Worm (Caenorhabditis elegans) whole organism, L1 larva: ENCODE results near the gene dao-4.

ENCODE experiments used
- aha-1 ChIP-seq: fragments of 150-350 bp; optimal IDR thresholded peaks from 2 replicates; lab custom pipeline; 2014; ENCODE audit warnings: missing biosample characterization, missing genetic modification characterization
- ama-1 ChIP-seq: fragments of 150-350 bp; optimal IDR thresholded peaks from 2 replicates; lab custom pipeline; 2014
- blmp-1 ChIP-seq: fragments of 150-350 bp; optimal IDR thresholded peaks from 2 replicates; lab custom pipeline; 2014; ENCODE audit warnings: missing biosample characterization, missing genetic modification characterization
- ceh-63 ChIP-seq: fragments of 200-800 bp; sonication (Bioruptor generic); optimal IDR thresholded peaks from 2 replicates; lab custom pipeline; 2018; ENCODE audit warnings: mild to moderate bottlenecking, missing genetic modification characterization, missing compliant biosample characterization
- ceh-8 ChIP-seq: fragments of 200-800 bp; sonication (Bioruptor generic); optimal IDR thresholded peaks from 2 replicates; lab custom pipeline; 2018; ENCODE audit warnings: mild to moderate bottlenecking, missing genetic modification characterization, moderate library complexity, missing compliant biosample characterization
- ceh-82 ChIP-seq, 3 experiments: fragments of 150-350 bp in 1 of 3; sonication (generic microtip) in 2 of 3; optimal IDR thresholded peaks; 2 replicates each; lab custom pipeline; 2014 to 2017; ENCODE audit warnings: missing biosample characterization in 3 of 3, missing genetic modification characterization in 3 of 3
- dpl-1 ChIP-seq, 3 experiments: fragments of 150-350 bp in 2 of 3; sonication (generic microtip) in 1 of 3; optimal IDR thresholded peaks; 2 replicates each; lab custom pipeline; 2014 to 2017; ENCODE audit warnings: missing biosample characterization in 3 of 3, missing genetic modification characterization in 3 of 3, missing genetic modification reagents in 3 of 3
- efl-1 ChIP-seq, 4 experiments: fragments of 150-350 bp; optimal IDR thresholded peaks in 3 of 4; peaks in 1 of 4; 1 replicate in 1 of 4; 2 replicates in 3 of 4; lab custom pipeline; 2014; ENCODE audit warnings: missing biosample characterization in 2 of 4, missing genetic modification characterization in 2 of 4, missing genetic modification reagents in 2 of 4
- efl-3 ChIP-seq: fragments of 200-800 bp; sonication (Bioruptor generic); optimal IDR thresholded peaks from 2 replicates; lab custom pipeline; 2018; ENCODE audit warnings: mild to moderate bottlenecking, missing genetic modification characterization, missing compliant biosample characterization
- elt-2 ChIP-seq: sonication (generic microtip); optimal IDR thresholded peaks from 2 replicates; lab custom pipeline; 2016; ENCODE audit warnings: missing genetic modification characterization, mild to moderate bottlenecking, inconsistent platforms, missing compliant biosample characterization, missing genetic modification reagents
- ets-5 ChIP-seq: fragments of 200-800 bp; sonication (Bioruptor generic); IDR thresholded peaks from 2 replicates; pipeline ENCODE4 v1.3.6; 2022; ENCODE audit warnings: missing genetic modification characterization, missing compliant biosample characterization
- fos-1 ChIP-seq: fragments of 150-350 bp; optimal IDR thresholded peaks from 2 replicates; lab custom pipeline; 2014; ENCODE audit warnings: missing biosample characterization, missing genetic modification characterization
- hlh-17 ChIP-seq: fragments of 200-800 bp; sonication (Bioruptor generic); optimal IDR thresholded peaks from 2 replicates; lab custom pipeline; 2018; ENCODE audit warnings: missing genetic modification characterization, mild to moderate bottlenecking, missing compliant biosample characterization, moderate library complexity, borderline replicate concordance
- hlh-4 ChIP-seq: sonication (generic microtip); optimal IDR thresholded peaks from 2 replicates; lab custom pipeline; 2016; ENCODE audit warnings: mild to moderate bottlenecking, missing genetic modification characterization, missing compliant biosample characterization
- hpl-2 ChIP-seq: fragments of 150-350 bp; optimal IDR thresholded peaks from 2 replicates; lab custom pipeline; 2014; ENCODE audit warnings: missing biosample characterization, missing genetic modification reagents, missing genetic modification characterization
- irx-1 ChIP-seq: sonication (generic microtip); optimal IDR thresholded peaks from 2 replicates; lab custom pipeline; 2016; ENCODE audit warnings: missing genetic modification characterization, missing compliant biosample characterization
- lin-35 ChIP-seq, 2 experiments: fragments of 150-350 bp; optimal IDR thresholded peaks; 2 replicates each; lab custom pipeline; 2014; ENCODE audit warnings: missing biosample characterization in 2 of 2, missing genetic modification characterization in 2 of 2, missing genetic modification reagents in 2 of 2
- lsy-2 ChIP-seq, 2 experiments: fragments of 150-350 bp; optimal IDR thresholded peaks; 2 replicates each; lab custom pipeline; 2014; ENCODE audit warnings: missing biosample characterization in 2 of 2, missing genetic modification characterization in 2 of 2
- mab-9 ChIP-seq: fragments of 200-800 bp; sonication (Bioruptor generic); IDR thresholded peaks from 2 replicates; pipeline ENCODE4 v1.3.6; 2022; ENCODE audit warnings: missing genetic modification reagents, missing genetic modification characterization, missing compliant biosample characterization
- mef-2 ChIP-seq: fragments of 150-350 bp; optimal IDR thresholded peaks from 2 replicates; lab custom pipeline; 2014; ENCODE audit warnings: missing biosample characterization, missing genetic modification characterization
- mep-1 ChIP-seq: fragments of 150-350 bp; optimal IDR thresholded peaks from 2 replicates; lab custom pipeline; 2014; ENCODE audit warnings: missing biosample characterization, missing genetic modification characterization
- nhr-11 ChIP-seq: fragments of 150-350 bp; optimal IDR thresholded peaks from 2 replicates; lab custom pipeline; 2014; ENCODE audit warnings: missing biosample characterization, missing genetic modification characterization
- nhr-237 ChIP-seq: fragments of 150-350 bp; optimal IDR thresholded peaks from 2 replicates; lab custom pipeline; 2014; ENCODE audit warnings: missing biosample characterization, missing genetic modification characterization
- nhr-71 ChIP-seq: sonication (generic microtip); optimal IDR thresholded peaks from 2 replicates; lab custom pipeline; 2016; ENCODE audit warnings: mild to moderate bottlenecking, missing genetic modification characterization, moderate library complexity, missing compliant biosample characterization
- nhr-76 ChIP-seq: sonication (generic microtip); optimal IDR thresholded peaks from 2 replicates; lab custom pipeline; 2017; ENCODE audit warnings: missing biosample characterization, missing genetic modification characterization
- nhr-77 ChIP-seq: fragments of 150-350 bp; optimal IDR thresholded peaks from 2 replicates; lab custom pipeline; 2014; ENCODE audit warnings: missing biosample characterization, missing genetic modification characterization
- nhr-85 ChIP-seq: sonication (generic microtip); peaks from one replicate; lab custom pipeline; 2016; ENCODE audit warnings: missing genetic modification characterization, inconsistent platforms, missing compliant biosample characterization
- pax-3 ChIP-seq: fragments of 200-800 bp; sonication (Bioruptor generic); optimal IDR thresholded peaks from 2 replicates; lab custom pipeline; 2018; ENCODE audit warnings: mild to moderate bottlenecking, missing genetic modification characterization, moderate library complexity, missing compliant biosample characterization
- snpc-4 ChIP-seq: fragments of 150-350 bp; optimal IDR thresholded peaks from 2 replicates; lab custom pipeline; 2014; ENCODE audit warnings: missing biosample characterization, missing genetic modification characterization
- snu-23 ChIP-seq: sonication (generic microtip); optimal IDR thresholded peaks from 2 replicates; lab custom pipeline; 2016; ENCODE audit warnings: missing genetic modification characterization, missing compliant biosample characterization
- sptf-1 ChIP-seq: fragments of 150-350 bp; optimal IDR thresholded peaks from 2 replicates; lab custom pipeline; 2014; ENCODE audit warnings: missing biosample characterization, missing genetic modification characterization
- sup-37 ChIP-seq: fragments of 200-800 bp; sonication (Bioruptor generic); optimal IDR thresholded peaks from 2 replicates; lab custom pipeline; 2018; ENCODE audit warnings: mild to moderate bottlenecking, missing genetic modification characterization, missing compliant biosample characterization
- swsn-7 ChIP-seq: sonication (generic microtip); optimal IDR thresholded peaks from 2 replicates; lab custom pipeline; 2016; ENCODE audit warnings: missing genetic modification characterization, missing compliant biosample characterization
- tbx-2 ChIP-seq: sonication (generic microtip); optimal IDR thresholded peaks from 2 replicates; lab custom pipeline; 2016; ENCODE audit warnings: missing genetic modification characterization, missing compliant biosample characterization
- tlp-1 ChIP-seq: fragments of 150-350 bp; optimal IDR thresholded peaks from 2 replicates; lab custom pipeline; 2014; ENCODE audit warnings: missing biosample characterization, missing genetic modification characterization
- unc-130 ChIP-seq: fragments of 150-350 bp; optimal IDR thresholded peaks from 2 replicates; lab custom pipeline; 2017; ENCODE audit warnings: missing biosample characterization, missing genetic modification characterization, inconsistent platforms
- unc-86 ChIP-seq: sonication (generic microtip); optimal IDR thresholded peaks from 2 replicates; lab custom pipeline; 2016; ENCODE audit warnings: missing genetic modification characterization, missing compliant biosample characterization
- xbp-1 ChIP-seq: sonication (generic microtip); optimal IDR thresholded peaks from 2 replicates; lab custom pipeline; 2016; ENCODE audit warnings: missing genetic modification characterization, missing compliant biosample characterization
- zag-1 ChIP-seq: fragments of 150-350 bp; optimal IDR thresholded peaks from 2 replicates; lab custom pipeline; 2014; ENCODE audit warnings: missing biosample characterization, missing genetic modification characterization
- zip-4 ChIP-seq: fragments of 200-800 bp; sonication (Bioruptor generic); optimal IDR thresholded peaks from 2 replicates; lab custom pipeline; 2018; ENCODE audit warnings: mild to moderate bottlenecking, missing genetic modification characterization, moderate library complexity, missing compliant biosample characterization
- ztf-4 ChIP-seq: fragments of 150-350 bp; optimal IDR thresholded peaks from 2 replicates; lab custom pipeline; 2014; ENCODE audit warnings: missing biosample characterization, missing genetic modification characterization

dao-4 gene

DNA sequence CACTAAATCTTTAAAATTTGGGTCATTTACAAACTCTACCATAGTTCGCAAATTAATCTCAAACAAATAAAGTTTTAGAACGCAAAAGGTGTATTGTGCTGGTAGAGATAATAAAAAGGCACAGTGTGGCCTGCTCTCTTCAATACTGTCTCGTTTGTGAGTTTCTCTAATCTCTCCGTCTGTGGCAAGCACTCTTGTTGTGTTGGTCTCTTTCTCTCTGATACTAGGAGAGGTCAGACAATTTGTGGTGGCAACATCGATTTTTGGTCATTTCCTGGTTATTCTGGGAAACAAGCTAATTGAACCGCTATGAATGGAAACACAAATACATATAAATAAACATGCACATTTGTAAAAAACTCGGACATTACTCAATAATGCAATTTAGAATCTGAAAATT is 855 bp upstream of the dao-4 start, which contains the start of gene ZC373.5 (continued):
- no peak for TF ChIP-seq hlh-4 (tag; lab: Kevin White, UChicago)
- TF ChIP-seq efl-1 (optimal IDR thresholded peaks at IDR 0.05; lab: Kevin White, UChicago) = no peak
- peak in 1 of 2 experiments; percentile 55 for TF ChIP-seq efl-1 (GFP tag; optimal IDR thresholded peaks at IDR 0.05 in 1 of 2; lab: Kevin White, UChicago)
- TF ChIP-seq efl-3 = no peak
- TF ChIP-seq nhr-11 (tag; lab: Kevin White, UChicago) = no peak
- TF ChIP-seq swsn-7 (tag; lab: Kevin White, UChicago) = no peak
- no peak for TF ChIP-seq nhr-237 (tag; lab: Kevin White, UChicago)
- no peak for TF ChIP-seq hpl-2 (GFP tag; lab: Kevin White, UChicago)
- no peak for TF ChIP-seq mef-2 (tag; lab: Kevin White, UChicago)
- TF ChIP-seq zag-1 (tag; lab: Kevin White, UChicago) = no peak
- TF ChIP-seq nhr-71 (tag; lab: Kevin White, UChicago) = peak; percentile 24
- TF ChIP-seq ceh-82 (tag; optimal IDR thresholded peaks at IDR 0.05; lab: Kevin White, UChicago) = no peak
- no peak for TF ChIP-seq dpl-1 (GFP tag; optimal IDR thresholded peaks at IDR 0.05; lab: Kevin White, UChicago)
- no peak for TF ChIP-seq hlh-17 (GFP tag; lab: Kevin White, UChicago)
- no peak for TF ChIP-seq unc-86 (tag; lab: Kevin White, UChicago)
- peak in 1 of 2 experiments; percentile 22 for TF ChIP-seq lin-35 (GFP tag; optimal IDR thresholded peaks at IDR 0.05; lab: Kevin White, UChicago)
- TF ChIP-seq ama-1 (lab: Kevin White, UChicago) = no peak
- no peak for TF ChIP-seq sptf-1 (tag; lab: Kevin White, UChicago)
- no peak for TF ChIP-seq nhr-76
- peak; percentile 16 for TF ChIP-seq elt-2 (tag; lab: Kevin White, UChicago)
- no peak for TF ChIP-seq xbp-1 (tag; lab: Kevin White, UChicago)
- peak; percentile 56 for TF ChIP-seq nhr-85
- TF ChIP-seq fos-1 = no peak
- TF ChIP-seq mab-9 (GFP tag; lab: Robert Waterston, UW) = no peak
- no peak for TF ChIP-seq nhr-77
- no peak for TF ChIP-seq pax-3 (tag; lab: Kevin White, UChicago)
- TF ChIP-seq tlp-1 (tag; lab: Kevin White, UChicago) = no peak
- no peak for TF ChIP-seq aha-1 (tag; lab: Kevin White, UChicago)
- TF ChIP-seq snpc-4 (tag; lab: Kevin White, UChicago) = no peak
- no peak for TF ChIP-seq irx-1
- TF ChIP-seq mep-1 (tag; lab: Kevin White, UChicago) = peak; percentile 27

DNA sequence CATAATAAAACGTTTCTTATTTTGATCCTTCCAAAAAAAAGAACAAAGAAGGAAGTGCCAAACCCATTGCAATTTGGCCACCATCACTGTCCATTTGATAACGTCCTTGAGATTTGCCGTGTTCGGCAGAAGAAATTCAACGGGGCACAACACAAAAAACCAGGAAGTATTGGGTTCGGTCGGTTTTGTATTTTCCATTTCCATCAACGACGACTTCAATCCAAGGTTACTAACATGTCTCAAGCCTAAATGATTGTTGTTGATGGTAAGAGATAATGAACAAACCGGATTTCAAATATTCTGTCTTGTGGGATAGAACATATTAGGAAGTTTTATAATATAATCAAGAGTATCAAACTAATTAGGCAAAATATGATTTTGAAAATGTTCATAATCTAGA is 1.2 kb downstream of the dao-4 start:
- TF ChIP-seq blmp-1 (tag; lab: Kevin White, UChicago) = peak; percentile 50
- no peak for TF ChIP-seq ztf-4
- peak; percentile 58 for TF ChIP-seq nhr-85
- peak; percentile 8 for TF ChIP-seq tbx-2

DNA sequence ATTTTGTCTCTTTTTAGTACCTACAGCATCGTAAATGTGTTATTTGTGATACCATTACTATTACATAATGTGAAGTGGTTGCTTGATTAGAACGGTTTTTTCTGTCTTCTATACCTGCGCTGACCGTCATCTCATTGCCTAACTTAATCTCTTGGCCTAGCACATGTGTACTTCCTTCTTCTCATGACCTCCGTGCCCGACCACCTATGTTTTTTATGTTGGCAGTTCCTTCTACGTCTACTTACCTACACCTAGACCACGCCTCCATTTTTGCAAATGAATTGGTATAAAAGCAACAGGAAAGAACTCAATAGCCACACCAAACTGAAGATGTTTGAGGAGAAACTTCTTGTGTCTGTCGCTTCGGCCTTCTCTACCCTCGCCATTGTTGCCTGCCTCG is 2.2 kb downstream of the dao-4 start, which contains the start of gene col-176:
Gene col-176, plus strand, starts transcription at position 301 of the 400 bp plus-strand sequence.
- TF ChIP-seq tbx-2 = peak; percentile 19
- no peak for TF ChIP-seq snu-23 (GFP tag; lab: Kevin White, UChicago)
- no peak for TF ChIP-seq efl-1 (optimal IDR thresholded peaks at IDR 0.05; lab: Kevin White, UChicago)
- peak in 1 of 2 experiments; percentile 39 for TF ChIP-seq efl-1 (GFP tag; optimal IDR thresholded peaks at IDR 0.05 in 1 of 2; lab: Kevin White, UChicago)
- TF ChIP-seq hpl-2 (GFP tag; lab: Kevin White, UChicago) = no peak
- TF ChIP-seq lsy-2 (tag; optimal IDR thresholded peaks at IDR 0.05; lab: Kevin White, UChicago) = no peak
- TF ChIP-seq unc-130 (tag; lab: Kevin White, UChicago) = no peak

DNA sequence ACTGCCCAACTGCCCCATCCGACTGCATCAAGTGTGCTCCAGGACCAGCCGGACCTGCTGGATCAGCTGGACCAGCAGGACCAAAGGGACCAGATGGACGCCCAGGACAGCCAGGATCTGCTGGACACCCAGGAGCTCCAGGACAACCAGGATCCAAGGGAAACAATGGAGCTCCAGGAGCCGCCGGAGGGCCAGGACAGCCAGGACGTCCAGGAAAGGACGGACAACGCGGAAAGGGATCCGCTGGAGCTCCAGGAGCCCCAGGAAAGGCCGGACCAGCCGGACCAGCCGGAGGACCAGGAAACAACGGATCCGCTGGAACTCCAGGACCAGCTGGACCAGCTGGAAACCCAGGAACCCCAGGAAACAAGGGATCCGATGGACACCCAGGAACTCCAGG is 3.0 kb downstream of the dao-4 start:
- TF ChIP-seq ceh-63 (GFP tag; lab: Kevin White, UChicago) (no peak), fos-1 (no peak), zip-4 (GFP tag; lab: Kevin White, UChicago) (no peak), xbp-1 (tag; lab: Kevin White, UChicago) (no peak), ets-5 (GFP tag; lab: Robert Waterston, UW) (no peak), sup-37 (no peak), ceh-8 (peak; percentile 79), ztf-4 (no peak), efl-1 (optimal IDR thresholded peaks at IDR 0.05; lab: Kevin White, UChicago) (no peak), efl-1 (GFP tag; optimal IDR thresholded peaks at IDR 0.05 in 1 of 2; lab: Kevin White, UChicago) (peak in 1 of 2 experiments; percentile 81)
